Worm (Caenorhabditis elegans): ENCODE measurements around the gene scl-6.
A peak's percentile ranks its signal among the peaks of the same experiment; 100 is the strongest.

DNA sequence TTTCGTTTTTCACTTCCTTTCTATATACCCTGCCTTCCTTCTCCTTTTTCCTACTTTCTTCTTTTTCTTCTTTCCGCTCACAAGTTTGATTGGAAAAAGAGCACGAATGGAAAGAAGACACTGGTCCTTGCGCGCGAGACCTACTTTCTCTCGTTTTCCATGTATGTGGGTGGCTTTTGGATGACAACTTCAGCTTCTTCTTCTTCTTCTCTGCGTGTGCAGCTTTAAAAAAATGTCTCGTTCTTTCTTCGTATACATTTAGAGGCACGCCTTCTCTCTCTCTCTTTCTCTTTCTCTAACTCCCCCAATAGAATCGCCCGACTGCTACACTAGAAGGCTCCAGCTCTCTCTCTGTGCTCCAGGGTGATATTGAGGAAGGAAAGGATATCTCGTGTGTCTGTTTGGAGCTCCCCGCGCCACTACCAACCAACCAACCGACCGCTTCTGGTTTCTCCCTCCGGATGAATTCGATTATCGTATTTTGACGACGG, 42.7 kb upstream of the scl-6 start:
- TF ChIP-seq pha-4 (tag; optimal IDR thresholded peaks at IDR 0.05) (no peak), F52B5.7 (tag; optimal IDR thresholded peaks at IDR 0.05) (no peak), cebp-1 (GFP tag; IDR thresholded peaks at IDR 0.05) (no peak), cebp-1 (tag; optimal IDR thresholded peaks at IDR 0.05) (peak; percentile 5), lin-35 (GFP tag; optimal IDR thresholded peaks at IDR 0.05) (no peak), efl-1 (GFP tag; optimal IDR thresholded peaks at IDR 0.05) (no peak), nhr-90 (tag; optimal IDR thresholded peaks at IDR 0.05) (no peak)

Measured in whole organism, young adult.